Fruit fly (Drosophila melanogaster): Measurements from ENCODE around the gene tipE.

dm6 chr3L:4209731-4210130 is 21.4 kb downstream of the tipE start:
- no peak for TF ChIP-seq CTCF (optimal IDR thresholded peaks at IDR 0.05)
- no peak for TF ChIP-seq CG8478 (optimal IDR thresholded peaks at IDR 0.05)

Data from S2 (cell line).